Worm (Caenorhabditis elegans) whole organism, L4/young adult: Measurements from ENCODE around the gene sftb-1.

Experiments used
- W03F9.2 ChIP-seq: fragments of 150-350 bp; optimal IDR thresholded peaks from 2 replicates; lab custom pipeline; 2014; ENCODE audit warnings: missing biosample characterization, missing genetic modification characterization
- dao-5 ChIP-seq: sonication (generic microtip); optimal IDR thresholded peaks from 2 replicates; lab custom pipeline; 2016; ENCODE audit warnings: missing genotype, missing genetic modification characterization, moderate library complexity, missing compliant biosample characterization
- him-1 ChIP-seq: sonication (generic microtip); optimal IDR thresholded peaks from 2 replicates; lab custom pipeline; 2016; ENCODE audit warnings: missing genotype, missing genetic modification reagents, missing genetic modification characterization, missing compliant biosample characterization

sftb-1 gene

DNA sequence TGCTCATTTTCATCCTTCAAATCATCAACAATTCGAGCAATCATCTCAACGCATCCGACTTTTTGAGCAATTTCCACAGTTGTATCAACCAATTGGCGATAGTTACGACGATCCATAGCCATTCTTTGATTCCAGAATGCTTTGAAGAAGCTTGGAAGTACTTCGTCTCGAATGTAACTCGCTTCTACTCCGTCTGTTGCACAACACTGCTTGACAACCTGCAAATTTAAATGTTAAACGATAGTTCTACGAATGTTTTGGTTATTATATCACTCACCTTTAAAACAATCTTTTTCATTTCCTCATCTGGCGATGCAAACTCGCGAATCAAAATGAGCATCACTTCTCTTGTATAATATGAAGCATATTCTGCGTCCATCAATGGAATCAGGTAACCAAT lies 3.2 kb downstream of the sftb-1 start:
- TF ChIP-seq him-1 = no peak
- no peak for TF ChIP-seq W03F9.2 (tag; lab: Kevin White, UChicago)
- no peak for TF ChIP-seq dao-5 (tag; lab: Kevin White, UChicago)

DNA sequence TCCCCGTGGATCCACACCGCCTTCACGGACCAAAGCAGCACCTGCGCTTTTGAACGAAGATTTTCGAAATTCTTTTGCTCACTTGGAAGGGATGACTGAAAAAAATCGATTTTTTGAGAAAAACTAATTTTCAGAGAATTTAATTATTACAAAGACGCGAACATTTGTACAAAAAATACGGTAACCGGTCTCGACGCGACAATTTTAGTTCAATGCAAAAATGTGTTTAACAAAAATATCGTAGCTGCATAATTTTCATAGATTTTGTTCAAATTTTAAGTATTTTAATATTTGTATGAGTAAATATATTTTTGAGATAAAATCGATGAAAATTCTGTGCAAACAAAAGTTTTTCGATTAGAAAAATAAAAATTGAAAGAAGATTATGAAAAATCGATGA lies 6.0 kb downstream of the sftb-1 start, which contains the start of gene T08A11.1:
Gene T08A11.1, minus strand, starts transcription at position 101 of the 400 bp plus-strand sequence.
- TF ChIP-seq dao-5 (tag; lab: Kevin White, UChicago) = no peak
- no peak for TF ChIP-seq him-1
- no peak for TF ChIP-seq W03F9.2 (tag; lab: Kevin White, UChicago)

ce11 chrIII:4257896-4258295 lies 11.2 kb downstream of the sftb-1 start:
- TF ChIP-seq him-1 = no peak

DNA sequence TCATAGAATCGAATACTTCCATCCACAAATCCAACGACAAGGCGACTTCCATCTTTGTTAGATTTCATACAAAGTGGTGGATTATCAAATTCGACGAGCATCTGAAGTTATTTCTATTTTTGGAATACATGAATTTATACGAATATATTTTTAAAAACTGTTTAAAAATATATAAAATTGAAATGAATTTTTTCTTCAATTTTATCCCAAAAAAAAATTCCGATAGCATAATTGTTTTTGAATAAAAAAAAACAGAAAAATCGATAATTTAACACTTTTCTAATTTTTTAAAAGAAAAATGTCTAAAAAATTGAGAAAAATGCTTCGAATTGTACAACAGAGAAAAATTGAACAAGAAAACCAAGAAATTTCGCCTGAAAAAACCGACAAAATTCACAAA lies 21.5 kb downstream of the sftb-1 start, which contains the start of gene Y44F5A.1:
Gene Y44F5A.1, minus strand, starts transcription at position 101 of the 400 bp plus-strand sequence.
- TF ChIP-seq dao-5 (tag; lab: Kevin White, UChicago) (no peak), W03F9.2 (tag; lab: Kevin White, UChicago) (no peak), him-1 (no peak)

DNA sequence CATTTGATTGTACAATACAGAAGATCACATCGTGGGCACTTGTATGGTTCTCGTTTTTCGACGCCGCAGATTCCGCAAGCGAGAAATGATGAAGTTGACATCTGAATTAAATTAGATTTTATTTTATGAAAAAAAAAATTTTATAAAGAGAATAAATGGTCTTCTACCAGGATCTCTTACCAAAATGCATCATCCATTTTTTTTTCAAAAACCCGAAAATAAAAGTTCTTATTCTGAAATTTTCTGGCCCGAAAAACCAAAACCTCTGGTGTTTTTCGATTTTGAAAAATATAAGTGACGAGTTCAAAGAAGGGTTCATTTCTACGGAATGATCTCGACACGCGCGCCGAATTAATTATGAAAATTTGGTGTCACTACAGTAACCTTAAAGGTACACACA lies 24.8 kb downstream of the sftb-1 start, which contains the start of gene zhit-2:
Gene zhit-2, minus strand, starts transcription at position 101 of the 400 bp plus-strand sequence.
- TF ChIP-seq him-1 (no peak), W03F9.2 (tag; lab: Kevin White, UChicago) (no peak), dao-5 (tag; lab: Kevin White, UChicago) (no peak)

ce11 chrIII:4243461-4243860 lies 25.6 kb downstream of the sftb-1 start, which contains the start of gene mrpl-21:
TSS of gene mrpl-21 (minus strand) at chrIII:4243561.
- TF ChIP-seq W03F9.2 (tag; lab: Kevin White, UChicago) (no peak), him-1 (no peak), dao-5 (tag; lab: Kevin White, UChicago) (no peak)

DNA sequence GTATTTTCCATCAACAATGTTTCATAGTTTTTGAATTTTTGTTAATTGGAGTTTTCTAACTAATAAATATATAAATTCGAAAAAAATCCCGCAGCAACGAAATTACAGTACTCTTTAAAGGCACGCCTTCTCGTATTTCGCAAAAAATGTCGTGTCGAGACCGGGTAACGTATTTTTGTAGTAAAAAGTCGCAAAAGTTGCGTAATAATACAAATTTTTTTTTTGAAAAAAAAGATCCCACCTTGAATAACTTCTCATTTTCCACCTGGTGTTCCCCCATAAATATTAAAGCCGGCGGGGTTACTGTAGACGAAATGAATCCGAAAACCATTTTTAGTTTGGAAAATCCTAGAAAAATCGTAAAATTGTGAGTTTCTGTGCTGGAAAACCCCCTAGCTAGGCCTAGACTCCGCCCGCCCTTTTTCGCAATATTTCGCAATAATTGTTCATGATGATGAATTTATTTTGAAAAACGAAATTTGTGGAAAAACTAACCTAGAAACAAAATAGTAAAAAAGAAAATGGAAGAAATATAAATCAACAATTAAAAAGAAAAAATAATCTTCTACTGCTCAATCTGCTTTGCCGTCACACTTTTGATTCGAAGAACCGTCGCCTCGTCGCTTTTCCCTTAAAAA lies 26.7 kb downstream of the sftb-1 start, which contains the start of gene F43C1.7:
Gene F43C1.7, minus strand, starts transcription at position 351 of the 638 bp plus-strand sequence.
- no peak for TF ChIP-seq dao-5 (tag; lab: Kevin White, UChicago)
- no peak for TF ChIP-seq W03F9.2 (tag; lab: Kevin White, UChicago)
- TF ChIP-seq him-1 = no peak

- TF ChIP-seq him-1 = no peak
- no peak for TF ChIP-seq dao-5 (tag; lab: Kevin White, UChicago)
- no peak for TF ChIP-seq W03F9.2 (tag; lab: Kevin White, UChicago)
These were observed 27.9 kb downstream of the sftb-1 start for ce11 chrIII:4241181-4241580.

DNA sequence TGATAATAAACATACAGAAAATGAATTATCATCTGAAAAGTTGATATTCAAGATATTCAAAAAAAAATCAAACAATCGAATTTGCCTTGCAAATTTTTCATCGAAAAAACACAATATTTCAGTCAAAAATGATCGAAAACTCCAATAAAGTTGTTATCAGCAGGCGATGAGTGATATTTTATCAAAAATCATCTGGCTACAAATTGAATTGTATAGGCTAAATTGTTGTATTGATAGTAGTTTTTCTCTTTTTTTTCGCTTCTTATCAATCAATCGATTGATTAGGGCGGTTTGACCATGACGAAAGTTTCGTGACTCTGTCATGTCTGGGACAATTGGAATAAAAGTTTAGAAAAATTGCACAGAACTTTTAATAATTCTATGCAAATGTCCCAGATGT lies 28.9 kb downstream of the sftb-1 start:
- TF ChIP-seq him-1 (no peak), W03F9.2 (tag; lab: Kevin White, UChicago) (no peak), dao-5 (tag; lab: Kevin White, UChicago) (no peak)

DNA sequence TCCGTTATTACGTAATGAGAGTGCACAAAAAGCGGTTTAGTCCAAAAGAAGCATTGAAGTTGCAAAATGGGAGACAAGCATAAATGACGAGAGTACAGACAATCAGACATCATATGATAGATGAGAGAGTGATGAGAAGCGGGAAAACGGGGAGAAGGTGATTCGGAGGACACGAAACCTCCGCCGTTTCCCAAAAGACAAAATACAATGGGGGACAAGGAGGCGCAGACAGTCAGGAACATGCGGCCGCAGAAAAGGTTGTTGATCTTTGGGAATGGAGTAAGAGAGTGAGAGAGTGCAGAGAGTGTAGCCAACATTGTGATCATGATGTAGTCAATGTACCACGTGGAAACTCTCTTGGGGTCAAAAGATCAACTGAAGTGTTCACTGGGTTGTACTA lies 31.4 kb downstream of the sftb-1 start:
- TF ChIP-seq W03F9.2 (tag; lab: Kevin White, UChicago) (peak; percentile 68), dao-5 (tag; lab: Kevin White, UChicago) (no peak), him-1 (peak; percentile 31)

DNA sequence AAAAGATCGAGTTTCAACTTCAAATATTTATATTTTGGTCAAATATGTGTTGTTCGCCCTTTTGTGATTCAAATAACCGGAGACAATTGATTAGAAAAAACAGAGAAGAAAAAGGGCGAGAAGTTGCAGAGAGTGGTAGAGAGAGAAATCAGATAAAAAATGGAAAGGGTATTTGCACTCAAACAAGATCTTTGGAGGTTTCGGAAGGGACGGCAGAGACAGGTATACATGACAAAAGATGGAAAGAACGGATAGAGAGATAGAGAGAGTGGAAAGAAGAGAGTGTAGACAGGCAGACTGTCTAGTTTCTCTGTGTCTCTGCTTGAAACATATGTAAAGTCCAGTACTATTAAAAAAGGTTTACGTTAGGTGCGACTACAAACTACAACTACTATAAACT lies 32.9 kb downstream of the sftb-1 start:
- TF ChIP-seq W03F9.2 (tag; lab: Kevin White, UChicago) (no peak), him-1 (no peak)

- TF ChIP-seq dao-5 (tag; lab: Kevin White, UChicago) (no peak), W03F9.2 (tag; lab: Kevin White, UChicago) (no peak), him-1 (no peak)
These were observed 34.3 kb downstream of the sftb-1 start for ce11 chrIII:4234642-4235295.

DNA sequence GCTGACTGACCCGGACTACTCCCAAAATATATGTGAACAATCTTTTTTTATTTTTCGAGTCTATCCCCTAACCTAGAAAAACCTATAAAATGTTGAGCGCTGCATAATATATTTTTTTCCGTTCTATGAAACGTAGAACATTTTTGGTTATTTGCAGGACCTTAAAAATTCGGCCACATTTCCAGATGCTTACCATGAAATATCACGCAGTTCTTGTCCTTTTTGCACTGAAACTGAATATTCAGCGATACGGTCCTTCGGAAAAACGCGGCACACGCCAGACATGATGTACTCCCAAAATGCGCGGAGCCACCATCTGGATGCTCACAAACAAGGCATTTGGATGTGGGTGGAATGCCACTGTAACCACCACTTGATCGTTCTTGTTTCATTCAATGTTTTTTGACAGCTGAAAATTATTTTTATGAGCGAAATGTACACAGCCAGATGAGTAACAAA lies 36.2 kb downstream of the sftb-1 start, which contains the start of gene nhr-20:
Gene nhr-20, minus strand, starts transcription at position 409 of the 459 bp plus-strand sequence.
- TF ChIP-seq him-1 (no peak), W03F9.2 (tag; lab: Kevin White, UChicago) (no peak), dao-5 (tag; lab: Kevin White, UChicago) (no peak)

DNA sequence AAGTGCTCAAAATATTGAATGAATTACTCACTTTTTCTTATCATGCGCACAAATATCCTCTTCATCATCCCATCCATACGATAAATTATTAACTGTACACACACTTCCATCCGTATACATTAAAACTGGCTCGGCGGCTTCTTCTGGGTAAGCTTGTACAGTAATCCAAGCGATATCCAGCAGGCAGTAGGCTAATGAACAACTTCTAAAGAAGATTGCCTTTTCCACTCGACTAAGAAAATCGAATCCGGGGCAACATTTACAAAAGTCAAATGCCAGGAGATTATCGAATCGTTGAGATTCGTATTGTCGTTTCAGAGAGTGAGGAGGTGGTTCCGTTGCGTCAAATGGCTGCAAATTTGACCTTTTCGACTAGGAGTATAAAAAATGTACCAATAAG lies 37.7 kb downstream of the sftb-1 start:
- TF ChIP-seq dao-5 (tag; lab: Kevin White, UChicago) = no peak
- TF ChIP-seq him-1 = no peak
- no peak for TF ChIP-seq W03F9.2 (tag; lab: Kevin White, UChicago)
